Worm (Caenorhabditis elegans): ENCODE measurements around the gene srbc-55.

DNA sequence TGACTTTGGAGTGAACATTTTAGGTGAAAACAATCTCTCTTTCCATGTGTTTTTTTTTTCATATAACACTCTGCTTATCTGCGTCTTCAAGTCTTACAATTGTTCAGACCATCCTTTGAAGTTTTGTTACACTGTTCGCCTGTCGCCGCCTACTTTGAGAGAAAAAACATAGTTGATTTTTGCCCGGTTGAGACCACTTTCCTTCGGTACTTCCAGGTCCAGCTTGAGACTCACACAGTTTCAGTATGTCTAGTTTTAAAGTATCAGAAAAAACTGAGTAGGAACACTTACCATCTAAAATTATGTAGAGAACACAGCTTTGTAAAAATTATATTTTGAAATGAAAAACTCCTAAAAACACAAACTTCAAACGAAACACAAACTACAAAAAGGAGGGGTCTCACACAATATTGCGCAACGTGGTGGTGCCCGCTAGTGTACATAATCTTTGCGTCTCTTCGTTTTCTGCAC lies 13.8 kb downstream of the srbc-55 start, which contains the start of the genes fbxa-69 and F54B8.4:
- TF ChIP-seq ama-1 (optimal IDR thresholded peaks at IDR 0.05): no peak
- TF ChIP-seq pes-1 (GFP tag; IDR thresholded peaks at IDR 0.05): no peak
- TF ChIP-seq hmbx-1 (tag; optimal IDR thresholded peaks at IDR 0.05): no peak
- TF ChIP-seq scrt-1 (GFP tag; IDR thresholded peaks at IDR 0.05): no peak
- TF ChIP-seq F13C5.2 (tag; optimal IDR thresholded peaks at IDR 0.05): no peak
- TF ChIP-seq ceh-13 (GFP tag; optimal IDR thresholded peaks at IDR 0.05): no peak
- no peak for TF ChIP-seq sea-1 (GFP tag; conservative IDR thresholded peaks at IDR 0.05)
- TF ChIP-seq hmg-4 (GFP tag; optimal IDR thresholded peaks at IDR 0.05): no peak
- no peak for TF ChIP-seq ets-7 (tag; optimal IDR thresholded peaks at IDR 0.05)
- TF ChIP-seq B0310.2 (tag; optimal IDR thresholded peaks at IDR 0.05): no peak
- no peak for TF ChIP-seq flt-1 (GFP tag; IDR thresholded peaks at IDR 0.05)
- no peak for TF ChIP-seq tra-4 (tag; optimal IDR thresholded peaks at IDR 0.05)
- TF ChIP-seq aly-1 (tag; optimal IDR thresholded peaks at IDR 0.05): no peak
- no peak for TF ChIP-seq hnd-1 (tag; optimal IDR thresholded peaks at IDR 0.05)

Measured in whole organism, early embryonic.